Fruit fly (Drosophila melanogaster) whole organism, embryonic: ENCODE measurements around the gene Sytbeta.

Experiments used
- Awh ChIP-seq: fragments of 200-800 bp; sonication (Bioruptor generic); IDR thresholded peaks from 2 replicates; pipeline ENCODE4, ENCODE4 v1.3.6; 2022; ENCODE audit warnings: missing biosample characterization, missing genetic modification characterization
- Bdp1 ChIP-seq: fragments of 200-800 bp; sonication (Bioruptor generic); optimal IDR thresholded peaks from 3 replicates; lab custom pipeline; 2016; ENCODE audit warnings: missing biosample characterization, missing genetic modification characterization
- Bgb ChIP-seq: fragments of 200-800 bp; sonication (Bioruptor generic); IDR thresholded peaks from 2 replicates; pipeline ENCODE4 v1.3.6; 2022; ENCODE audit warnings: missing biosample characterization, missing genetic modification characterization; ENCODE audit not compliant: partially characterized antibody
- CG10543 ChIP-seq: fragments of 200-800 bp; sonication (Bioruptor generic); optimal IDR thresholded peaks from 3 replicates; lab custom pipeline; 2017; ENCODE audit warnings: missing biosample characterization, mild to moderate bottlenecking, missing genetic modification characterization, moderate library complexity
- CG11504 ChIP-seq: fragments of 200-800 bp; sonication (Bioruptor generic); optimal IDR thresholded peaks from 3 replicates; lab custom pipeline; 2019; ENCODE audit warnings: missing biosample characterization, mild to moderate bottlenecking, missing genetic modification characterization, moderate library complexity
- CG12219 ChIP-seq: fragments of 200-800 bp; sonication (Bioruptor generic); optimal IDR thresholded peaks from 3 replicates; lab custom pipeline; 2018; ENCODE audit warnings: missing biosample characterization, mild to moderate bottlenecking, missing genetic modification characterization
- CG13123 ChIP-seq: fragments of 200-800 bp; sonication (Bioruptor generic); optimal IDR thresholded peaks from 2 replicates; lab custom pipeline; 2016; ENCODE audit warnings: missing biosample characterization, missing genetic modification characterization
- CG15696 ChIP-seq: fragments of 200-800 bp; sonication (Bioruptor generic); optimal IDR thresholded peaks from 2 replicates; lab custom pipeline; 2019; ENCODE audit warnings: missing biosample characterization, mild to moderate bottlenecking, missing genetic modification characterization, moderate library complexity
- CG1832 ChIP-seq: fragments of 200-800 bp; sonication (Bioruptor generic); optimal IDR thresholded peaks from 2 replicates; lab custom pipeline; 2017; ENCODE audit warnings: missing biosample characterization, mild to moderate bottlenecking, missing genetic modification characterization, inconsistent platforms
- CG2129 ChIP-seq: fragments of 200-800 bp; sonication (Bioruptor generic); IDR thresholded peaks from 2 replicates; pipeline ENCODE4 v1.3.6; 2022; ENCODE audit warnings: missing biosample characterization, missing genetic modification characterization; ENCODE audit not compliant: partially characterized antibody
- CG34224 ChIP-seq: fragments of 200-800 bp; sonication (Bioruptor generic); IDR thresholded peaks from 3 replicates; pipeline ENCODE4 v1.3.6; 2022; ENCODE audit warnings: missing biosample characterization, missing genetic modification characterization; ENCODE audit not compliant: partially characterized antibody
- CG7928 ChIP-seq: fragments of 200-800 bp; sonication (Bioruptor generic); optimal IDR thresholded peaks from 2 replicates; lab custom pipeline; 2017; ENCODE audit warnings: missing biosample characterization, mild to moderate bottlenecking, missing genetic modification characterization
- CG8388 ChIP-seq: fragments of 200-800 bp; sonication (Bioruptor generic); optimal IDR thresholded peaks from 2 replicates; lab custom pipeline; 2019; ENCODE audit warnings: missing biosample characterization, mild to moderate bottlenecking, missing genetic modification characterization, moderate library complexity
- CG9797 ChIP-seq: fragments of 200-800 bp; sonication (Bioruptor generic); optimal IDR thresholded peaks from 3 replicates; lab custom pipeline; 2018; ENCODE audit warnings: missing biosample characterization, mild to moderate bottlenecking, missing genetic modification characterization
- Dbx ChIP-seq: fragments of 200-800 bp; sonication (Bioruptor generic); IDR thresholded peaks from 3 replicates; pipeline ENCODE4 v1.3.6; 2022; ENCODE audit warnings: missing biosample characterization, missing genetic modification characterization
- Dfd ChIP-seq, 2 experiments: fragments of >200 bp; optimal IDR thresholded peaks; 2 replicates each; lab custom pipeline; 2017; ENCODE audit warnings: missing biosample characterization in 2 of 2, missing genetic modification characterization in 2 of 2
- Drgx ChIP-seq: fragments of 200-800 bp; sonication (Bioruptor generic); IDR thresholded peaks from 2 replicates; pipeline ENCODE4 v1.3.6; 2022; ENCODE audit warnings: missing biosample characterization, missing genetic modification characterization
- E2f1 ChIP-seq: fragments of 200-800 bp; sonication (Bioruptor generic); IDR thresholded peaks from 2 replicates; pipeline ENCODE4 v1.3.6; 2022; ENCODE audit warnings: missing biosample characterization, missing genetic modification characterization
- Hmr ChIP-seq: fragments of 200-800 bp; sonication (Bioruptor generic); optimal IDR thresholded peaks from 3 replicates; lab custom pipeline; 2017; ENCODE audit warnings: mild to moderate bottlenecking, missing biosample characterization, missing genetic modification reagents, missing genetic modification characterization
- Lhr ChIP-seq: fragments of 200-800 bp; sonication (Bioruptor generic); optimal IDR thresholded peaks from 3 replicates; lab custom pipeline; 2017; ENCODE audit warnings: mild to moderate bottlenecking, missing biosample characterization, missing genetic modification reagents, missing genetic modification characterization
- Nf-YC ChIP-seq: fragments of 200-800 bp; optimal IDR thresholded peaks from 3 replicates; lab custom pipeline; 2019; ENCODE audit warnings: missing biosample characterization, mild to moderate bottlenecking, missing genetic modification characterization, moderate library complexity
- Sin3A ChIP-seq: fragments of >200 bp; optimal IDR thresholded peaks from 2 replicates; lab custom pipeline; 2018
- Taf1 ChIP-seq: fragments of 200-800 bp; sonication (Bioruptor generic); IDR thresholded peaks from 2 replicates; pipeline ENCODE4 v1.3.6; 2022; ENCODE audit warnings: missing biosample characterization, missing genetic modification characterization
- Trl ChIP-seq, 3 experiments: fragments of >200 bp in 2 of 3; fragments of 200-800 bp in 1 of 3; sonication (Bioruptor generic) in 1 of 3; optimal IDR thresholded peaks; 2 replicates in 1 of 3; 3 replicates in 2 of 3; lab custom pipeline; 2016 to 2017; ENCODE audit warnings: missing biosample characterization in 1 of 3, missing genetic modification characterization in 1 of 3
- Usf ChIP-seq: fragments of 200-800 bp; sonication (Bioruptor generic); optimal IDR thresholded peaks from 2 replicates; lab custom pipeline; 2017; ENCODE audit warnings: missing genotype, missing biosample characterization, missing genetic modification characterization
- az2 ChIP-seq: fragments of 200-800 bp; sonication (Bioruptor generic); optimal IDR thresholded peaks from 3 replicates; lab custom pipeline; 2016; ENCODE audit warnings: missing biosample characterization, missing genetic modification characterization
- bigmax ChIP-seq: fragments of 200-800 bp; sonication (Bioruptor generic); optimal IDR thresholded peaks from 2 replicates; lab custom pipeline; 2018; ENCODE audit warnings: missing biosample characterization, mild to moderate bottlenecking, missing genetic modification characterization
- cas ChIP-seq: fragments of 200-800 bp; sonication (Bioruptor generic); IDR thresholded peaks from 2 replicates; pipeline ENCODE4 v1.3.6; 2022; ENCODE audit warnings: missing biosample characterization, missing genetic modification characterization
- cwo ChIP-seq: fragments of 200-800 bp; sonication (Bioruptor generic); optimal IDR thresholded peaks from 3 replicates; lab custom pipeline; 2017; ENCODE audit warnings: missing biosample characterization, missing genetic modification characterization, mild to moderate bottlenecking, moderate library complexity, missing genetic modification reagents
- esg ChIP-seq: fragments of 200-800 bp; sonication (Bioruptor generic); conservative IDR thresholded peaks from 2 replicates; pipeline ENCODE4 v1.3.6; 2022; ENCODE audit warnings: missing biosample characterization, missing genetic modification characterization
- gcm ChIP-seq: fragments of 200-800 bp; sonication (Bioruptor generic); optimal IDR thresholded peaks from 2 replicates; lab custom pipeline; 2019; ENCODE audit warnings: missing biosample characterization, mild to moderate bottlenecking, missing genetic modification characterization, moderate library complexity
- gcm2 ChIP-seq: fragments of 200-800 bp; sonication (Bioruptor generic); optimal IDR thresholded peaks from 2 replicates; lab custom pipeline; 2016; ENCODE audit warnings: missing biosample characterization, missing genetic modification characterization
- jigr1 ChIP-seq: fragments of 200-800 bp; sonication (Bioruptor generic); IDR thresholded peaks from 3 replicates; pipeline ENCODE4 v1.3.6; 2022; ENCODE audit warnings: missing biosample characterization, missing genetic modification characterization
- klu ChIP-seq: fragments of 200-800 bp; sonication (Bioruptor generic); IDR thresholded peaks from 2 replicates; pipeline ENCODE4 v1.3.6; 2022; ENCODE audit warnings: missing biosample characterization, missing genetic modification characterization
- kni ChIP-seq: fragments of 200-800 bp; sonication (Bioruptor generic); optimal IDR thresholded peaks from 3 replicates; lab custom pipeline; 2017; ENCODE audit warnings: mild to moderate bottlenecking, missing biosample characterization, missing genetic modification reagents, missing genetic modification characterization
- knrl ChIP-seq: fragments of 200-800 bp; sonication (Bioruptor generic); IDR thresholded peaks from 3 replicates; pipeline ENCODE4 v1.3.6; 2022; ENCODE audit warnings: missing biosample characterization, missing genetic modification characterization; ENCODE audit not compliant: partially characterized antibody
- oc ChIP-seq: fragments of 200-800 bp; sonication (Bioruptor generic); optimal IDR thresholded peaks from 2 replicates; lab custom pipeline; 2018; ENCODE audit warnings: missing biosample characterization, mild to moderate bottlenecking, missing genetic modification characterization, moderate library complexity
- prd ChIP-seq, 3 experiments: fragments of >200 bp in 2 of 3; fragments of 200-800 bp in 1 of 3; sonication (Bioruptor generic) in 1 of 3; optimal IDR thresholded peaks in 2 of 3; IDR thresholded peaks in 1 of 3; 2 replicates in 2 of 3; 3 replicates in 1 of 3; pipeline versions ENCODE4 v1.3.6 to Lab custom; 2017 to 2022; ENCODE audit warnings: missing biosample characterization in 1 of 3, missing genetic modification characterization in 1 of 3
- rib ChIP-seq: fragments of 200-800 bp; sonication (Bioruptor generic); IDR thresholded peaks from 2 replicates; pipeline ENCODE4 v1.3.6; 2022; ENCODE audit warnings: missing biosample characterization, missing genetic modification characterization
- ro ChIP-seq: fragments of 200-800 bp; sonication (Bioruptor generic); IDR thresholded peaks from 2 replicates; pipeline ENCODE4 v1.3.6; 2022; ENCODE audit warnings: missing biosample characterization, missing genetic modification characterization
- seq ChIP-seq: fragments of 200-800 bp; sonication (Bioruptor generic); IDR thresholded peaks from 2 replicates; pipeline ENCODE4 v1.3.6; 2022; ENCODE audit warnings: missing biosample characterization, missing genetic modification characterization
- stc ChIP-seq: fragments of 200-800 bp; sonication (Bioruptor generic); IDR thresholded peaks from 2 replicates; pipeline ENCODE4 v1.3.6; 2022; ENCODE audit warnings: missing biosample characterization, missing genetic modification characterization
- tap ChIP-seq: fragments of 200-800 bp; optimal IDR thresholded peaks from 3 replicates; lab custom pipeline; 2019; ENCODE audit warnings: missing biosample characterization, mild to moderate bottlenecking, missing genetic modification characterization, moderate library complexity
- vvl ChIP-seq: fragments of 200-800 bp; sonication (Bioruptor generic); IDR thresholded peaks from 2 replicates; pipeline ENCODE4 v1.3.6; 2022; ENCODE audit warnings: missing biosample characterization, missing genetic modification characterization
- wdn ChIP-seq: fragments of 200-800 bp; sonication (Bioruptor generic); IDR thresholded peaks from 2 replicates; pipeline ENCODE4 v1.3.6; 2022; ENCODE audit warnings: missing biosample characterization, missing genetic modification characterization
- zfh1 ChIP-seq: fragments of 200-800 bp; sonication (Bioruptor generic); IDR thresholded peaks from 3 replicates; pipeline ENCODE4 v1.3.6; 2022; ENCODE audit warnings: missing biosample characterization, missing genetic modification characterization

Sytbeta gene

DNA sequence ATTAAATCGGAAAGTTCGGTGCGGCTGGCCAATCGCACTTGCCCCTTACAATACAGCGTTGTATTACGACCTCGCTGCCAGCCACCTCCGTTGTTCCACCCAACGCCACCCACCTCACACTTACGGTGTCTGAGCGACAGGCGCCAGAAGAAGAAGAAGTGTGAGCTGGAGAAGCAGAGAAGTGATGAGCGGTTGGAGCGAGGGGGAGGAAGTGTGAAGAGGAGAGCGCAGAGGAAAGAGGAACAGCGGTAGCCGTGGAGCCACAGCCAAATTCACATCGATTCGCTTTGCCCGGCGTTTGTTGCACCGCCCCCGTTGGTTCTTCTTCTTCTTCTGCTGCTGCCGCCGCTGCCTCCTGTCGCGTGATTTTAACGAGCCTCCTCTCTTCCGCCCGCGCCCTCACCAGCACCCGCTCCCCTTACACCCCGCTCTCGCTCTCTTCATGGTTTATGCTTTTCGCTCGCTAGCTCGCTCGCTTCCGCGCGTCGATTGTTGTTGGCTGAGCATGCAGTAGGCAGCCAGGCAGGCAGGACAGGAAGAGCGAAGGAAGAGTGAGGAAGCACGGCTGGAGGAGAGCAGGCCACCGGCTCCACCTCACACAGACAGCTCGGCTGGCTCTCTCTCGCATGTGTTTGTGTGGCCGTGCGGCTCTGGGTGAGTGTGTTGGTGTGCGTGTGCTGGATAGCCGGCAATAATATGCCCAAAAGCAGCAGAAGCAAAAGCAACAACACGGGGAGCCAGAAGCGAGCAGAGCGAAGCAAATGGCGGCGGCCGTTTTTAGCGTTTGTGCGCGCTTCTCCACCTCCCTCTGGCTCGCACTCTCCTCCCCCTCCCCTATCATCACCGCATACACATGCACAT, 39.4 kb upstream of the Sytbeta start (continued):
- TF ChIP-seq klu (GFP tag; lab: Robert Waterston, UW): no peak
- no peak for TF ChIP-seq jigr1 (GFP tag; lab: Robert Waterston, UW)
- TF ChIP-seq Usf (GFP tag; lab: Kevin White, UChicago): no peak
- peak; percentile 87 for TF ChIP-seq cwo
- no peak for TF ChIP-seq tap (tag; lab: Kevin White, UChicago)
- no peak for TF ChIP-seq Dbx (GFP tag; lab: Robert Waterston, UW)
- no peak for TF ChIP-seq ro (GFP tag; lab: Robert Waterston, UW)
- no peak for TF ChIP-seq knrl (GFP tag; lab: Robert Waterston, UW)
- peak; percentile 70 to 81 for TF ChIP-seq Trl (optimal IDR thresholded peaks at IDR 0.05; lab: Kevin White, UChicago)
- no peak for TF ChIP-seq Trl (GFP tag; optimal IDR thresholded peaks at IDR 0.05; lab: Kevin White, UChicago)
- TF ChIP-seq Bdp1 (GFP tag; lab: Kevin White, UChicago): no peak
- TF ChIP-seq CG8388 (GFP tag; lab: Kevin White, UChicago): no peak
- no peak for TF ChIP-seq wdn (GFP tag; lab: Robert Waterston, UW)
- no peak for TF ChIP-seq gcm2 (GFP tag; lab: Kevin White, UChicago)
- TF ChIP-seq CG13123 (GFP tag; lab: Kevin White, UChicago): no peak
- no peak for TF ChIP-seq CG2129 (GFP tag; lab: Robert Waterston, UW)
- no peak for TF ChIP-seq CG1832 (GFP tag; lab: Kevin White, UChicago)
- peak; percentile 45 for TF ChIP-seq kni (GFP tag; lab: Kevin White, UChicago)
- peak; percentile 28 for TF ChIP-seq CG10543 (GFP tag; lab: Kevin White, UChicago)
- TF ChIP-seq, all 482 proteins: peak for 49

DNA sequence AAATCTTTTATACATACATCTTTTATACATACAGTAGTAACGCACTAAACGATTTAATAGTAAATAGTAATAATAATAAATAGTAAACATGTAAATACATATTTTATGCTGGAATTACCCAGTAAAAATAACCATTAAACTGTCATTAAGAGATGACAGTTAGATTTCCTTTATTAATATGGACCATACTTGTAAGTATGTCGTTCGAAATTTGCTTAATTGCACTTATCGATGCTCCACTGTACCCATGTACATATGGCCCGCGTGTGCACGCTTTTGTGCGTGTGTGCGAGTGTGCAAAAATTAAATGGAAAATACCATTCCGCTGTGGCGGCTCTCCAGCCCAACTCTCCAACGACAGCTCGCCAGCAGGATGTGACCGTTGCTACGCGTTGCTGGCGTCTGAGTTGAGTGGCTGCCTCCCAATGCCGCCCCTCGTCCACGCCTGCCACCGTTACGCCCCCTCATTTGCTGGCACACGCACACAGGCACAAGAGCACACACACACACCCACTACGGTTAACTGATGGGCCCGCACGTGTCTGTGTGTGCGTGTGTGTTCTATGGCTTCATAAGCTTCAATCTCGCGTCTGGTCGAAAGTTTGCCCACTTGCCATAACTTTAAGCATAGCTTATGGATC, 38.0 kb upstream of the Sytbeta start:
- TF ChIP-seq CG15696 (tag; lab: Kevin White, UChicago) (no peak), CG11504 (tag; lab: Kevin White, UChicago) (peak; percentile 31), Drgx (GFP tag; lab: Robert Waterston, UW) (no peak; the same call in 1 of the 2 replicates), bigmax (GFP tag; lab: Kevin White, UChicago) (no peak), Lhr (no peak), stc (GFP tag; lab: Robert Waterston, UW) (no peak), Dfd (GFP tag; optimal IDR thresholded peaks at IDR 0.05; lab: Kevin White, UChicago) (no peak), cas (GFP tag; lab: Robert Waterston, UW) (no peak), gcm (GFP tag; lab: Kevin White, UChicago) (no peak), E2f1 (GFP tag; lab: Robert Waterston, UW) (no peak), vvl (0 out of 2 replicates have a peak, but pooled peaks have one; percentile 15), oc (tag; lab: Kevin White, UChicago) (no peak), CG34224 (no peak), az2 (GFP tag; lab: Kevin White, UChicago) (no peak), Taf1 (0 out of 2 replicates have a peak, but pooled peaks have one; percentile 19), CG12219 (GFP tag; lab: Kevin White, UChicago) (peak; percentile 1), zfh1 (GFP tag; lab: Robert Waterston, UW) (no peak), seq (no peak), Hmr (GFP tag; lab: Kevin White, UChicago) (no peak), Bgb (GFP tag; lab: Robert Waterston, UW) (no peak), Sin3A (lab: Kevin White, UChicago) (no peak), CG1832 (GFP tag; lab: Kevin White, UChicago) (no peak), Awh (GFP tag; lab: Robert Waterston, UW) (no peak), Nf-YC (tag; lab: Kevin White, UChicago) (no peak), esg (no peak), rib (no peak), CG7928 (GFP tag; lab: Kevin White, UChicago) (no peak), prd (optimal IDR thresholded peaks at IDR 0.05; lab: Kevin White, UChicago) (no peak), prd (GFP tag; IDR thresholded peaks at IDR 0.05; lab: Robert Waterston, UW) (peak; percentile 36; the same call in 2 of the 3 replicates), CG9797 (GFP tag; lab: Kevin White, UChicago) (no peak)
